Worm (Caenorhabditis elegans) whole organism, L1 larva: Measurements from ENCODE around the gene F01G12.18.
A peak's percentile ranks its signal among the peaks of the same experiment; 100 is the strongest.

Experiments used
- C04F5.9 ChIP-seq: sonication (generic microtip); optimal IDR thresholded peaks from 2 replicates; lab custom pipeline; 2016; ENCODE audit warnings: missing genetic modification characterization, missing compliant biosample characterization
- C16A3.4 ChIP-seq: fragments of 150-350 bp; optimal IDR thresholded peaks from 2 replicates; lab custom pipeline; 2014; ENCODE audit warnings: missing biosample characterization, missing genetic modification characterization
- aha-1 ChIP-seq: fragments of 150-350 bp; optimal IDR thresholded peaks from 2 replicates; lab custom pipeline; 2014; ENCODE audit warnings: missing biosample characterization, missing genetic modification characterization
- alr-1 ChIP-seq: fragments of 200-800 bp; sonication (Bioruptor generic); optimal IDR thresholded peaks from 2 replicates; lab custom pipeline; 2018; ENCODE audit warnings: borderline replicate concordance, mild to moderate bottlenecking, missing genetic modification characterization, missing compliant biosample characterization
- aly-2 ChIP-seq: fragments of 150-350 bp; optimal IDR thresholded peaks from 2 replicates; lab custom pipeline; 2014; ENCODE audit warnings: missing biosample characterization, missing genetic modification characterization
- blmp-1 ChIP-seq: fragments of 150-350 bp; optimal IDR thresholded peaks from 2 replicates; lab custom pipeline; 2014; ENCODE audit warnings: missing biosample characterization, missing genetic modification characterization
- ceh-63 ChIP-seq: fragments of 200-800 bp; sonication (Bioruptor generic); optimal IDR thresholded peaks from 2 replicates; lab custom pipeline; 2018; ENCODE audit warnings: mild to moderate bottlenecking, missing genetic modification characterization, missing compliant biosample characterization
- ceh-82 ChIP-seq, 3 experiments: fragments of 150-350 bp in 1 of 3; sonication (generic microtip) in 2 of 3; optimal IDR thresholded peaks; 2 replicates each; lab custom pipeline; 2014 to 2017; ENCODE audit warnings: missing biosample characterization in 3 of 3, missing genetic modification characterization in 3 of 3
- ceh-88 ChIP-seq: fragments of 200-800 bp; sonication (Bioruptor generic); IDR thresholded peaks from 2 replicates; pipeline ENCODE4 v1.3.6; 2022; ENCODE audit warnings: missing genetic modification characterization, missing compliant biosample characterization
- dsc-1 ChIP-seq: sonication (generic microtip); optimal IDR thresholded peaks from 2 replicates; lab custom pipeline; 2016; ENCODE audit warnings: mild to moderate bottlenecking, missing genetic modification characterization, missing compliant biosample characterization
- elt-3 ChIP-seq, 6 experiments: fragments of 150-350 bp in 1 of 6; sonication (generic microtip); optimal IDR thresholded peaks; 2 replicates each; lab custom pipeline; 2017 to 2018; ENCODE audit warnings: missing biosample characterization in 6 of 6, missing genetic modification characterization in 6 of 6, inconsistent platforms in 1 of 6
- ets-5 ChIP-seq: fragments of 200-800 bp; sonication (Bioruptor generic); IDR thresholded peaks from 2 replicates; pipeline ENCODE4 v1.3.6; 2022; ENCODE audit warnings: missing genetic modification characterization, missing compliant biosample characterization
- fkh-10 ChIP-seq: sonication (generic microtip); optimal IDR thresholded peaks from 2 replicates; lab custom pipeline; 2017; ENCODE audit warnings: missing biosample characterization, missing genetic modification reagents, missing genetic modification characterization
- fkh-4 ChIP-seq: sonication (generic microtip); optimal IDR thresholded peaks from 2 replicates; lab custom pipeline; 2016; ENCODE audit warnings: missing compliant biosample characterization, missing genetic modification characterization, borderline replicate concordance
- fos-1 ChIP-seq: fragments of 150-350 bp; optimal IDR thresholded peaks from 2 replicates; lab custom pipeline; 2014; ENCODE audit warnings: missing biosample characterization, missing genetic modification characterization
- grh-1 ChIP-seq: fragments of 200-800 bp; sonication (Bioruptor generic); IDR thresholded peaks from 2 replicates; pipeline ENCODE4 v1.3.6; 2022; ENCODE audit warnings: missing genetic modification reagents, missing genetic modification characterization, missing compliant biosample characterization
- hlh-4 ChIP-seq: sonication (generic microtip); optimal IDR thresholded peaks from 2 replicates; lab custom pipeline; 2016; ENCODE audit warnings: mild to moderate bottlenecking, missing genetic modification characterization, missing compliant biosample characterization
- isw-1 ChIP-seq: fragments of 200-800 bp; sonication (Bioruptor generic); IDR thresholded peaks from 2 replicates; pipeline ENCODE4 v1.3.6; 2022; ENCODE audit warnings: missing genetic modification characterization, missing compliant biosample characterization
- lin-14 ChIP-seq: fragments of 200-800 bp; sonication (Bioruptor generic); optimal IDR thresholded peaks from 2 replicates; lab custom pipeline; 2018; ENCODE audit warnings: mild to moderate bottlenecking, missing genetic modification characterization, moderate library complexity, missing compliant biosample characterization
- lin-35 ChIP-seq, 2 experiments: fragments of 150-350 bp; optimal IDR thresholded peaks; 2 replicates each; lab custom pipeline; 2014; ENCODE audit warnings: missing biosample characterization in 2 of 2, missing genetic modification characterization in 2 of 2, missing genetic modification reagents in 2 of 2
- lir-3 ChIP-seq: sonication (generic microtip); optimal IDR thresholded peaks from 2 replicates; lab custom pipeline; 2016; ENCODE audit warnings: mild to moderate bottlenecking, missing genetic modification characterization, moderate library complexity, missing compliant biosample characterization; ENCODE audit not compliant: poor library complexity
- lsy-2 ChIP-seq, 2 experiments: fragments of 150-350 bp; optimal IDR thresholded peaks; 2 replicates each; lab custom pipeline; 2014; ENCODE audit warnings: missing biosample characterization in 2 of 2, missing genetic modification characterization in 2 of 2
- mab-9 ChIP-seq: fragments of 200-800 bp; sonication (Bioruptor generic); IDR thresholded peaks from 2 replicates; pipeline ENCODE4 v1.3.6; 2022; ENCODE audit warnings: missing genetic modification reagents, missing genetic modification characterization, missing compliant biosample characterization
- mdl-1 ChIP-seq, 2 experiments: fragments of 150-350 bp; optimal IDR thresholded peaks; 2 replicates each; lab custom pipeline; 2014 to 2017; ENCODE audit warnings: missing biosample characterization in 2 of 2, missing genetic modification characterization in 2 of 2, inconsistent platforms in 1 of 2
- nhr-12 ChIP-seq: sonication (generic microtip); optimal IDR thresholded peaks from 2 replicates; lab custom pipeline; 2017; ENCODE audit warnings: missing biosample characterization, missing genetic modification characterization
- nhr-19 ChIP-seq: fragments of 200-800 bp; sonication (Bioruptor generic); conservative IDR thresholded peaks from 2 replicates; pipeline ENCODE4 v1.3.6; 2022; ENCODE audit warnings: missing genetic modification characterization, missing compliant biosample characterization
- nhr-28 ChIP-seq: fragments of 150-350 bp; optimal IDR thresholded peaks from 2 replicates; lab custom pipeline; 2014; ENCODE audit warnings: missing biosample characterization, missing genetic modification characterization
- nhr-47 ChIP-seq: sonication (generic microtip); optimal IDR thresholded peaks from 2 replicates; lab custom pipeline; 2016; ENCODE audit warnings: mild to moderate bottlenecking, missing genetic modification characterization, moderate library complexity, missing compliant biosample characterization
- nhr-71 ChIP-seq: sonication (generic microtip); optimal IDR thresholded peaks from 2 replicates; lab custom pipeline; 2016; ENCODE audit warnings: mild to moderate bottlenecking, missing genetic modification characterization, moderate library complexity, missing compliant biosample characterization
- nhr-76 ChIP-seq: sonication (generic microtip); optimal IDR thresholded peaks from 2 replicates; lab custom pipeline; 2017; ENCODE audit warnings: missing biosample characterization, missing genetic modification characterization
- nhr-77 ChIP-seq: fragments of 150-350 bp; optimal IDR thresholded peaks from 2 replicates; lab custom pipeline; 2014; ENCODE audit warnings: missing biosample characterization, missing genetic modification characterization
- nhr-85 ChIP-seq: sonication (generic microtip); peaks from one replicate; lab custom pipeline; 2016; ENCODE audit warnings: missing genetic modification characterization, inconsistent platforms, missing compliant biosample characterization
- pag-3 ChIP-seq: sonication (generic microtip); optimal IDR thresholded peaks from 2 replicates; lab custom pipeline; 2017; ENCODE audit warnings: missing genetic modification characterization, mild to moderate bottlenecking, missing compliant biosample characterization, antibody characterized with exemption, borderline replicate concordance; ENCODE audit not compliant: insufficient read depth
- pax-3 ChIP-seq: fragments of 200-800 bp; sonication (Bioruptor generic); optimal IDR thresholded peaks from 2 replicates; lab custom pipeline; 2018; ENCODE audit warnings: mild to moderate bottlenecking, missing genetic modification characterization, moderate library complexity, missing compliant biosample characterization
- pqm-1 ChIP-seq: sonication (generic microtip); optimal IDR thresholded peaks from 3 replicates; lab custom pipeline; 2017; ENCODE audit warnings: missing biosample characterization, missing genetic modification characterization
- rnt-1 ChIP-seq: sonication (generic microtip); optimal IDR thresholded peaks from 2 replicates; lab custom pipeline; 2016; ENCODE audit warnings: mild to moderate bottlenecking, missing genetic modification characterization, moderate library complexity, missing compliant biosample characterization
- skn-1 ChIP-seq: fragments of 150-350 bp; optimal IDR thresholded peaks from 2 replicates; lab custom pipeline; 2014; ENCODE audit warnings: missing biosample characterization, missing genetic modification characterization
- snpc-4 ChIP-seq: fragments of 150-350 bp; optimal IDR thresholded peaks from 2 replicates; lab custom pipeline; 2014; ENCODE audit warnings: missing biosample characterization, missing genetic modification characterization
- snu-23 ChIP-seq: sonication (generic microtip); optimal IDR thresholded peaks from 2 replicates; lab custom pipeline; 2016; ENCODE audit warnings: missing genetic modification characterization, missing compliant biosample characterization
- sox-4 ChIP-seq: sonication (generic microtip); optimal IDR thresholded peaks from 2 replicates; lab custom pipeline; 2016; ENCODE audit warnings: missing genetic modification characterization, missing compliant biosample characterization
- sptf-1 ChIP-seq: fragments of 150-350 bp; optimal IDR thresholded peaks from 2 replicates; lab custom pipeline; 2014; ENCODE audit warnings: missing biosample characterization, missing genetic modification characterization
- sup-37 ChIP-seq: fragments of 200-800 bp; sonication (Bioruptor generic); optimal IDR thresholded peaks from 2 replicates; lab custom pipeline; 2018; ENCODE audit warnings: mild to moderate bottlenecking, missing genetic modification characterization, missing compliant biosample characterization
- swsn-7 ChIP-seq: sonication (generic microtip); optimal IDR thresholded peaks from 2 replicates; lab custom pipeline; 2016; ENCODE audit warnings: missing genetic modification characterization, missing compliant biosample characterization
- tbx-2 ChIP-seq: sonication (generic microtip); optimal IDR thresholded peaks from 2 replicates; lab custom pipeline; 2016; ENCODE audit warnings: missing genetic modification characterization, missing compliant biosample characterization
- unc-130 ChIP-seq: fragments of 150-350 bp; optimal IDR thresholded peaks from 2 replicates; lab custom pipeline; 2017; ENCODE audit warnings: missing biosample characterization, missing genetic modification characterization, inconsistent platforms
- unc-62 ChIP-seq: fragments of 150-350 bp; optimal IDR thresholded peaks from 2 replicates; lab custom pipeline; 2014; ENCODE audit warnings: missing biosample characterization, missing genetic modification reagents, missing genetic modification characterization
- unc-86 ChIP-seq: sonication (generic microtip); optimal IDR thresholded peaks from 2 replicates; lab custom pipeline; 2016; ENCODE audit warnings: missing genetic modification characterization, missing compliant biosample characterization
- unc-98 ChIP-seq: fragments of 200-800 bp; sonication (Bioruptor generic); IDR thresholded peaks from 2 replicates; pipeline ENCODE4 v1.3.6; 2022; ENCODE audit warnings: missing genetic modification characterization, missing compliant biosample characterization
- vab-15 ChIP-seq: sonication (generic microtip); optimal IDR thresholded peaks from 2 replicates; lab custom pipeline; 2017; ENCODE audit warnings: missing genotype, mild to moderate bottlenecking, missing genetic modification characterization, missing compliant biosample characterization
- xbp-1 ChIP-seq: sonication (generic microtip); optimal IDR thresholded peaks from 2 replicates; lab custom pipeline; 2016; ENCODE audit warnings: missing genetic modification characterization, missing compliant biosample characterization
- zag-1 ChIP-seq: fragments of 150-350 bp; optimal IDR thresholded peaks from 2 replicates; lab custom pipeline; 2014; ENCODE audit warnings: missing biosample characterization, missing genetic modification characterization
- zip-4 ChIP-seq: fragments of 200-800 bp; sonication (Bioruptor generic); optimal IDR thresholded peaks from 2 replicates; lab custom pipeline; 2018; ENCODE audit warnings: mild to moderate bottlenecking, missing genetic modification characterization, moderate library complexity, missing compliant biosample characterization
- ztf-11 ChIP-seq, 2 experiments: sonication (generic microtip); optimal IDR thresholded peaks; 2 replicates each; lab custom pipeline; 2016 to 2017; ENCODE audit warnings: missing genetic modification characterization in 2 of 2, missing biosample characterization in 1 of 2, missing compliant biosample characterization in 1 of 2
- ztf-4 ChIP-seq: fragments of 150-350 bp; optimal IDR thresholded peaks from 2 replicates; lab custom pipeline; 2014; ENCODE audit warnings: missing biosample characterization, missing genetic modification characterization

Gene F01G12.18

DNA sequence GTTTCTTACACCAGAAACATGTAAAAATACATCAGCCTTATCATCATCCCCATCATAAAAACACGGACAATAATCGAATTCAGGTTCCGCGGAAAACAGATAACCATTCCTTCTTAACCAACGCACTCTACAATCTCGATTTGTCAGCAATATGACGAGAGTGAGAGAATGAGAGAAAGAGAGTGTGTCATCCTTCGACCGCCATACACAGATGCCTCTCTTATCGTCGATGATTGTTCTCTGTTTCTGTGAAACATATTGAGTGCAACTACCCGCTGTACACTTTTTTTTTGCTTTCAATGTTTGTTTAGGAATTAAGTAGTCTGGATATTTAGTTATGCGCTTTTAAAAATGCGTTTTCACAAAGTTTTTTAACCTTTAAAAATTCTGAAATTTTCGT is 49.3 kb downstream of the F01G12.18 start (continued):
- TF ChIP-seq ceh-88 (no peak), ztf-11 (tag; optimal IDR thresholded peaks at IDR 0.05; lab: Kevin White, UChicago) (no peak), grh-1 (no peak), sptf-1 (tag; lab: Kevin White, UChicago) (no peak), xbp-1 (tag; lab: Kevin White, UChicago) (no peak), snu-23 (peak; percentile 63), ets-5 (no peak), nhr-76 (tag; lab: Kevin White, UChicago) (no peak), alr-1 (tag; lab: Kevin White, UChicago) (no peak), C04F5.9 (tag; lab: Kevin White, UChicago) (no peak), mdl-1 (tag; optimal IDR thresholded peaks at IDR 0.05; lab: Kevin White, UChicago) (peak in 1 of 2 experiments; percentile 57), aha-1 (tag; lab: Kevin White, UChicago) (no peak), isw-1 (GFP tag; lab: Robert Waterston, UW) (no peak), ceh-63 (GFP tag; lab: Kevin White, UChicago) (no peak), unc-86 (tag; lab: Kevin White, UChicago) (no peak), sup-37 (no peak), dsc-1 (tag; lab: Kevin White, UChicago) (no peak), nhr-85 (peak; percentile 67), sox-4 (tag; lab: Kevin White, UChicago) (no peak), fos-1 (tag; lab: Kevin White, UChicago) (no peak), tbx-2 (peak; percentile 48), swsn-7 (tag; lab: Kevin White, UChicago) (no peak), fkh-4 (no peak), pax-3 (tag; lab: Kevin White, UChicago) (no peak), nhr-47 (tag; lab: Kevin White, UChicago) (no peak), rnt-1 (tag; lab: Kevin White, UChicago) (no peak), ztf-4 (no peak), nhr-19 (GFP tag; lab: Robert Waterston, UW) (peak; percentile 64), nhr-77 (peak; percentile 38), C16A3.4 (peak; percentile 54), lin-35 (GFP tag; optimal IDR thresholded peaks at IDR 0.05; lab: Kevin White, UChicago) (peak in 1 of 2 experiments; percentile 75), zip-4 (GFP tag; lab: Kevin White, UChicago) (no peak), unc-62 (GFP tag; lab: Kevin White, UChicago) (no peak), pqm-1 (tag; lab: Kevin White, UChicago) (no peak), pag-3 (tag; lab: Kevin White, UChicago) (no peak), skn-1 (peak; percentile 87), nhr-12 (no peak), aly-2 (tag; lab: Kevin White, UChicago) (no peak), ceh-82 (tag; optimal IDR thresholded peaks at IDR 0.05; lab: Kevin White, UChicago) (peak in 1 of 3 experiments; percentile 16), elt-3 (tag; optimal IDR thresholded peaks at IDR 0.05; lab: Kevin White, UChicago) (peak in 2 of 6 experiments; percentile 64 to 85), zag-1 (tag; lab: Kevin White, UChicago) (no peak), vab-15 (no peak), mab-9 (GFP tag; lab: Robert Waterston, UW) (no peak), fkh-10 (GFP tag; lab: Kevin White, UChicago) (no peak), nhr-28 (no peak), unc-98 (GFP tag; lab: Robert Waterston, UW) (no peak), unc-130 (no peak), lsy-2 (tag; optimal IDR thresholded peaks at IDR 0.05; lab: Kevin White, UChicago) (peak in 1 of 2 experiments; percentile 11), hlh-4 (tag; lab: Kevin White, UChicago) (no peak), lin-14 (peak; percentile 75), lir-3 (tag; lab: Kevin White, UChicago) (no peak), nhr-71 (tag; lab: Kevin White, UChicago) (peak; percentile 64), snpc-4 (no peak), blmp-1 (peak; percentile 76)
